Worm (Caenorhabditis elegans) whole organism, L2 larva: Measurements from ENCODE around the gene gst-35.

Experiments used
- ceh-16 ChIP-seq: fragments of 150-350 bp; optimal IDR thresholded peaks from 2 replicates; lab custom pipeline; 2014; ENCODE audit warnings: missing biosample characterization, missing genetic modification characterization
- ceh-82 ChIP-seq: fragments of 150-350 bp; optimal IDR thresholded peaks from 2 replicates; lab custom pipeline; 2014; ENCODE audit warnings: missing biosample characterization, missing genetic modification characterization
- egl-27 ChIP-seq: sonication (generic microtip); optimal IDR thresholded peaks from 3 replicates; lab custom pipeline; 2017; ENCODE audit warnings: missing biosample characterization, missing genetic modification reagents, missing genetic modification characterization

DNA sequence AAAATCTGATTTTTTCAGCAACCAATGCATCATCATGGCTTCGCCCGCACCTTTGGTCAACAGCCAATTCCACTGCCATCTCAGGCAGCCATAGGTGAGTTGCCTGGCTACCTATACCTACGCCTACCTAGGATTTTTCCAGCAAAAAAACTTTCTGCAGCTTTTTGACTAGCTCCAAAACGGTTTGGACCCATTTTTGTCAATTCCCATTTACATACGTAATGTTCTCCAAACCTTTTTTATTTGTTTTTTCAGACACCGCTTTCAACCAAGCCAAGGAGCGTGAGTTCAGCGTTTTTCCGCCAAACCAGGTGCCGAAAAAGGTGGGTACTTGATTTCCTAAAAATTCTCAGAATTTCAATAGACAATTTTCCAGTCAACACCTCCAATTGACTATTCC, 41.5 kb downstream of the gst-35 start:
- TF ChIP-seq ceh-82 (tag; lab: Kevin White, UChicago) (no peak), egl-27 (no peak), ceh-16 (no peak)
